Worm (Caenorhabditis elegans) whole organism, young adult: ENCODE data around the gene W05H9.4.

Source experiments
- B0019.2 ChIP-seq: fragments of 200-800 bp; sonication (Bioruptor generic); conservative IDR thresholded peaks from 2 replicates; pipeline ENCODE4 v1.3.6; 2022; ENCODE audit warnings: missing genetic modification reagents, missing genetic modification characterization, missing compliant biosample characterization
- B0261.1 ChIP-seq: sonication (generic microtip); optimal IDR thresholded peaks from 2 replicates; lab custom pipeline; 2016; ENCODE audit warnings: mild to moderate bottlenecking, missing genetic modification characterization, moderate library complexity, missing compliant biosample characterization
- C17E4.6 ChIP-seq: fragments of 200-800 bp; sonication (Bioruptor generic); IDR thresholded peaks from 2 replicates; pipeline ENCODE4 v1.3.6; 2022; ENCODE audit warnings: missing genetic modification reagents, missing genetic modification characterization, missing compliant biosample characterization
- D2030.7 ChIP-seq: fragments of 200-800 bp; sonication (Bioruptor generic); IDR thresholded peaks from 2 replicates; pipeline ENCODE4 v1.3.6; 2022; ENCODE audit warnings: missing genetic modification reagents, missing genetic modification characterization, missing compliant biosample characterization
- F22D6.2 ChIP-seq: sonication (generic microtip); optimal IDR thresholded peaks from 2 replicates; lab custom pipeline; 2016; ENCODE audit warnings: mild to moderate bottlenecking, missing genetic modification characterization, missing compliant biosample characterization
- F23B12.7 ChIP-seq: sonication (generic microtip); optimal IDR thresholded peaks from 2 replicates; lab custom pipeline; 2017; ENCODE audit warnings: missing genetic modification characterization, mild to moderate bottlenecking, missing compliant biosample characterization, antibody characterized with exemption, moderate library complexity; ENCODE audit not compliant: insufficient read depth
- F33H1.4 ChIP-seq: fragments of 200-800 bp; sonication (Bioruptor generic); IDR thresholded peaks from 2 replicates; pipeline ENCODE4 v1.3.6; 2022; ENCODE audit warnings: missing genetic modification reagents, missing genetic modification characterization, missing compliant biosample characterization
- F37B4.10 ChIP-seq: fragments of 200-800 bp; sonication (Bioruptor generic); IDR thresholded peaks from 2 replicates; pipeline ENCODE4 v1.3.6; 2022; ENCODE audit warnings: missing genetic modification characterization, missing compliant biosample characterization
- K12H6.12 ChIP-seq: fragments of 200-800 bp; sonication (Bioruptor generic); optimal IDR thresholded peaks from 2 replicates; lab custom pipeline; 2018; ENCODE audit warnings: mild to moderate bottlenecking, missing genetic modification characterization, missing compliant biosample characterization
- T07F8.4 ChIP-seq: sonication (generic microtip); optimal IDR thresholded peaks from 2 replicates; lab custom pipeline; 2016; ENCODE audit warnings: mild to moderate bottlenecking, missing genetic modification characterization, moderate library complexity, missing compliant biosample characterization
- Y53G8AR.9 ChIP-seq: fragments of 200-800 bp; sonication (Bioruptor generic); conservative IDR thresholded peaks from 2 replicates; pipeline ENCODE4 v1.3.6; 2022; ENCODE audit warnings: missing genetic modification reagents, missing genetic modification characterization, missing compliant biosample characterization
- ZK185.1 ChIP-seq: sonication (generic microtip); optimal IDR thresholded peaks from 2 replicates; lab custom pipeline; 2016; ENCODE audit warnings: mild to moderate bottlenecking, missing genetic modification characterization, missing compliant biosample characterization; ENCODE audit not compliant: poor library complexity, severe bottlenecking
- attf-5 ChIP-seq: fragments of 200-800 bp; sonication (Bioruptor generic); optimal IDR thresholded peaks from 2 replicates; lab custom pipeline; 2018; ENCODE audit warnings: mild to moderate bottlenecking, missing genetic modification characterization, missing compliant biosample characterization
- bed-2 ChIP-seq: fragments of 200-800 bp; sonication (Bioruptor generic); IDR thresholded peaks from 2 replicates; pipeline ENCODE4 v1.3.6; 2022; ENCODE audit warnings: missing genetic modification reagents, missing genetic modification characterization, missing compliant biosample characterization
- cebp-1 ChIP-seq, 2 experiments: fragments of 200-800 bp in 1 of 2; sonication (Bioruptor generic) in 1 of 2; sonication (generic microtip) in 1 of 2; IDR thresholded peaks in 1 of 2; optimal IDR thresholded peaks in 1 of 2; 2 replicates each; pipeline versions ENCODE4 v1.3.6 to Lab custom; 2017 to 2022; ENCODE audit warnings: missing compliant biosample characterization in 2 of 2, missing genetic modification characterization in 2 of 2, mild to moderate bottlenecking in 1 of 2, missing genetic modification reagents in 1 of 2, moderate library complexity in 1 of 2
- ceh-100 ChIP-seq: fragments of 200-800 bp; sonication (Bioruptor generic); IDR thresholded peaks from 2 replicates; pipeline ENCODE4 v1.3.6; 2022; ENCODE audit warnings: missing genetic modification reagents, missing genetic modification characterization, missing compliant biosample characterization
- ceh-40 ChIP-seq: fragments of 200-800 bp; sonication (Bioruptor generic); IDR thresholded peaks from 2 replicates; pipeline ENCODE4 v1.3.6; 2022; ENCODE audit warnings: missing genetic modification characterization, missing compliant biosample characterization
- chd-7 ChIP-seq: sonication (generic microtip); optimal IDR thresholded peaks from 2 replicates; lab custom pipeline; 2016; ENCODE audit warnings: mild to moderate bottlenecking, missing genetic modification characterization, moderate library complexity, missing compliant biosample characterization
- die-1 ChIP-seq: sonication (generic microtip); optimal IDR thresholded peaks from 2 replicates; lab custom pipeline; 2016; ENCODE audit warnings: missing genotype, mild to moderate bottlenecking, missing genetic modification characterization, missing compliant biosample characterization
- hmg-20 ChIP-seq: fragments of 200-800 bp; sonication (Bioruptor generic); IDR thresholded peaks from 2 replicates; pipeline ENCODE4 v1.3.6; 2022; ENCODE audit warnings: missing genetic modification reagents, missing genetic modification characterization, missing compliant biosample characterization
- let-526 ChIP-seq: fragments of 200-800 bp; sonication (Bioruptor generic); IDR thresholded peaks from 2 replicates; pipeline ENCODE4 v1.3.6; 2022; ENCODE audit warnings: missing genetic modification reagents, missing genetic modification characterization, missing compliant biosample characterization
- let-607 ChIP-seq, 2 experiments: fragments of 200-800 bp in 1 of 2; sonication (Bioruptor generic) in 1 of 2; sonication (generic microtip) in 1 of 2; optimal IDR thresholded peaks; 2 replicates each; lab custom pipeline; 2016 to 2018; ENCODE audit warnings: mild to moderate bottlenecking in 2 of 2, missing compliant biosample characterization in 2 of 2, missing genetic modification characterization in 2 of 2, moderate library complexity in 2 of 2, missing genotype in 1 of 2
- lin-26 ChIP-seq: fragments of 200-800 bp; sonication (Bioruptor generic); IDR thresholded peaks from 2 replicates; pipeline ENCODE4 v1.3.6; 2022; ENCODE audit warnings: missing genetic modification reagents, missing genetic modification characterization, missing compliant biosample characterization
- lsy-27 ChIP-seq: sonication (generic microtip); optimal IDR thresholded peaks from 2 replicates; lab custom pipeline; 2017; ENCODE audit warnings: missing genetic modification characterization, mild to moderate bottlenecking, missing compliant biosample characterization, antibody characterized with exemption, missing genotype, borderline replicate concordance; ENCODE audit not compliant: insufficient read depth
- madf-10 ChIP-seq: sonication (generic microtip); optimal IDR thresholded peaks from 2 replicates; lab custom pipeline; 2016; ENCODE audit warnings: mild to moderate bottlenecking, missing genetic modification characterization, missing compliant biosample characterization
- nfya-1 ChIP-seq: sonication (generic microtip); optimal IDR thresholded peaks from 2 replicates; lab custom pipeline; 2017; ENCODE audit warnings: antibody characterized with exemption, missing compliant biosample characterization, missing genetic modification characterization, borderline replicate concordance; ENCODE audit not compliant: insufficient read depth
- nhr-90 ChIP-seq: sonication (generic microtip); optimal IDR thresholded peaks from 2 replicates; lab custom pipeline; 2016; ENCODE audit warnings: missing genotype, mild to moderate bottlenecking, missing genetic modification characterization, missing compliant biosample characterization
- pbrm-1 ChIP-seq: fragments of 200-800 bp; sonication (Bioruptor generic); IDR thresholded peaks from 2 replicates; pipeline ENCODE4 v1.3.6; 2022; ENCODE audit warnings: missing genetic modification reagents, missing genetic modification characterization, missing compliant biosample characterization
- rpc-1 ChIP-seq, 2 experiments: fragments of 150-350 bp in 1 of 2; sonication (generic microtip) in 1 of 2; optimal IDR thresholded peaks; 2 replicates each; lab custom pipeline; 2014 to 2018; ENCODE audit warnings: missing biosample characterization in 1 of 2, missing genetic modification characterization in 1 of 2, missing genetic modification reagents in 1 of 2, missing genotype in 1 of 2
- sdz-38 ChIP-seq: sonication (generic microtip); optimal IDR thresholded peaks from 2 replicates; lab custom pipeline; 2016; ENCODE audit warnings: missing genotype, missing genetic modification characterization, missing compliant biosample characterization
- sea-2 ChIP-seq: fragments of 200-800 bp; sonication (Bioruptor generic); IDR thresholded peaks from 2 replicates; pipeline ENCODE4 v1.3.6; 2022; ENCODE audit warnings: missing genetic modification characterization, missing compliant biosample characterization
- snpc-1.1 ChIP-seq: sonication (generic microtip); optimal IDR thresholded peaks from 2 replicates; lab custom pipeline; 2017; ENCODE audit warnings: missing genetic modification characterization, mild to moderate bottlenecking, missing compliant biosample characterization, antibody characterized with exemption, moderate library complexity, missing genotype, missing genetic modification reagents; ENCODE audit not compliant: insufficient read depth
- snpc-1.3 ChIP-seq: sonication (generic microtip); optimal IDR thresholded peaks from 2 replicates; lab custom pipeline; 2017; ENCODE audit warnings: missing genetic modification characterization, mild to moderate bottlenecking, missing compliant biosample characterization, antibody characterized with exemption, moderate library complexity, missing genotype, missing genetic modification reagents; ENCODE audit not compliant: insufficient read depth
- snpc-4 ChIP-seq, 5 experiments: fragments of 150-350 bp in 1 of 5; sonication (generic microtip) in 4 of 5; optimal IDR thresholded peaks; 2 replicates each; lab custom pipeline; 2014 to 2018; ENCODE audit warnings: missing genetic modification characterization in 5 of 5, missing biosample characterization in 3 of 5, antibody characterized with exemption in 2 of 5, mild to moderate bottlenecking in 2 of 5, missing compliant biosample characterization in 2 of 5, missing genotype in 2 of 5, moderate library complexity in 2 of 5, missing genetic modification reagents in 1 of 5
- tlf-1 ChIP-seq: fragments of 200-800 bp; sonication (Bioruptor generic); optimal IDR thresholded peaks from 2 replicates; lab custom pipeline; 2018; ENCODE audit warnings: mild to moderate bottlenecking, missing genetic modification characterization, missing compliant biosample characterization
- zim-3 ChIP-seq: sonication (generic microtip); optimal IDR thresholded peaks from 2 replicates; lab custom pipeline; 2017; ENCODE audit warnings: mild to moderate bottlenecking, missing genetic modification characterization, moderate library complexity, missing compliant biosample characterization
- ztf-18 ChIP-seq: sonication (generic microtip); optimal IDR thresholded peaks from 2 replicates; lab custom pipeline; 2016; ENCODE audit warnings: missing genotype, mild to moderate bottlenecking, missing genetic modification characterization, missing compliant biosample characterization
- ztf-25 ChIP-seq: fragments of 200-800 bp; sonication (Bioruptor generic); IDR thresholded peaks from 2 replicates; pipeline ENCODE4 v1.3.6; 2022; ENCODE audit warnings: missing genetic modification reagents, missing genetic modification characterization, missing compliant biosample characterization
- ztf-28 ChIP-seq: fragments of 200-800 bp; sonication (Bioruptor generic); IDR thresholded peaks from 2 replicates; pipeline ENCODE4 v1.3.6; 2022; ENCODE audit warnings: missing genetic modification reagents, missing genetic modification characterization, missing compliant biosample characterization
- ztf-3 ChIP-seq: fragments of 200-800 bp; sonication (Bioruptor generic); optimal IDR thresholded peaks from 2 replicates; lab custom pipeline; 2018; ENCODE audit warnings: mild to moderate bottlenecking, missing genetic modification characterization, missing compliant biosample characterization

The W05H9.4 gene

ce11 chrX:6263194-6263698 is at the start of gene W05H9.4 (continued):
- TF ChIP-seq die-1 = no peak

DNA sequence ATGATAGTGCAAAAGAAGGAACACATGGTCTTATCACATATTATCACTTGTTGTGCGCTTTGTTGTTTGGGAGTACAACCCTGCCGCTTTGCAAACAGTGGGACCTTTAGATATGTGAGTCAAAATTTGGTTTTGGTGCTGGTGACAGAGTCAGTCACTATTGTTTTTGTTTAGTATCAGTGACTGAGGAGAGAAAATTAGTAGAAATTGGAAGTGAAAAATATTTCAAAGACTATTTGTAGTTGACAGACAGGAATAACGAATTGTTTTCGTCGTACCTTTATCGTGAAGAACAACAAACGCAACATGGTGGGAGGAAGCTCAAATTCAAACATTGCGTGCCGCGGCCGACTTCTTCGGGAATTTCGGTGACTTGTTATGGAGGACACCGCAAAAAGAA is 46.9 kb upstream of the W05H9.4 start, which contains the start of gene lrch-1:
lrch-1 (minus strand) TSS at position 101 of the 400 bp plus-strand sequence.
- TF ChIP-seq F33H1.4 (GFP tag; lab: Robert Waterston, UW) (no peak), lsy-27 (tag; lab: Kevin White, UChicago) (no peak), D2030.7 (GFP tag; lab: Robert Waterston, UW) (no peak), sea-2 (GFP tag; lab: Robert Waterston, UW) (no peak), T07F8.4 (no peak), nhr-90 (tag; lab: Kevin White, UChicago) (no peak), snpc-4 (GFP tag; optimal IDR thresholded peaks at IDR 0.05; lab: Kevin White, UChicago) (no peak), snpc-4 (tag; optimal IDR thresholded peaks at IDR 0.05; lab: Kevin White, UChicago) (no peak), ztf-18 (tag; lab: Kevin White, UChicago) (no peak), F22D6.2 (tag; lab: Kevin White, UChicago) (no peak), C17E4.6 (GFP tag; lab: Robert Waterston, UW) (no peak), F23B12.7 (tag; lab: Kevin White, UChicago) (no peak), bed-2 (no peak), sdz-38 (tag; lab: Kevin White, UChicago) (no peak)

DNA sequence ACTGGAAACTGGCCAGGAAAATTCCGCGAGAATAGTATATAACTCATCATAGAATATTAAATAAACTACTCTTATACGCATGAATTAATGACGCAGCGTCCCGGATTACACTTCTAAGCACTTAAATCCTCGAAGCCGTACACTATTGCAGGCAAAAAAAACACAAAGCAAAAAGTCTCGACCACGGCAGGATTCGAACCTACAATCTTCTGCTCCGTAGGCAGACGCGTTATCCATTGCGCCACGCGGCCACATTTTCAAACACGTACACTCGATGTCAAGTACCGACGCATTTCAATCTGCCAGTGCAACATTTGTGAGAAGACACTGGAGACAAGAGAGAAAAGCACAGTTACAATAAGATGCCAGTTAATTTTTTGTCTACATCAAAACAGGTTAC is 43.6 kb upstream of the W05H9.4 start:
- TF ChIP-seq B0019.2 (GFP tag; lab: Robert Waterston, UW) (0 out of 2 replicates have a peak, but pooled peaks have one; percentile 54), B0261.1 (tag; lab: Kevin White, UChicago) (peak; percentile 85), attf-5 (peak; percentile 66), chd-7 (tag; lab: Kevin White, UChicago) (peak; percentile 63), lin-26 (GFP tag; lab: Robert Waterston, UW) (peak; percentile 89), ceh-100 (GFP tag; lab: Robert Waterston, UW) (no peak), snpc-1.3 (no peak), madf-10 (peak; percentile 57), ceh-40 (GFP tag; lab: Robert Waterston, UW) (0 out of 2 replicates have a peak, but pooled peaks have one; percentile 18), ztf-3 (no peak), lsy-27 (tag; lab: Kevin White, UChicago) (peak; percentile 57), nhr-90 (tag; lab: Kevin White, UChicago) (peak; percentile 85), ztf-18 (tag; lab: Kevin White, UChicago) (peak; percentile 43), nfya-1 (no peak), F37B4.10 (GFP tag; lab: Robert Waterston, UW) (no peak), zim-3 (tag; lab: Kevin White, UChicago) (peak; percentile 66), hmg-20 (GFP tag; lab: Robert Waterston, UW) (peak; percentile 32; the same call in 1 of the 2 replicates), ztf-28 (GFP tag; lab: Robert Waterston, UW) (peak; percentile 85; the same call in 1 of the 2 replicates), ZK185.1 (tag; lab: Kevin White, UChicago) (peak; percentile 60), K12H6.12 (tag; lab: Kevin White, UChicago) (peak; percentile 13), let-526 (GFP tag; lab: Robert Waterston, UW) (0 out of 2 replicates have a peak, but pooled peaks have one; percentile 22), pbrm-1 (GFP tag; lab: Robert Waterston, UW) (peak; percentile 85), cebp-1 (GFP tag; IDR thresholded peaks at IDR 0.05; lab: Robert Waterston, UW) (no peak), cebp-1 (tag; optimal IDR thresholded peaks at IDR 0.05; lab: Kevin White, UChicago) (no peak), snpc-1.1 (no peak), Y53G8AR.9 (GFP tag; lab: Robert Waterston, UW) (peak; percentile 61; the same call in 1 of the 2 replicates), let-607 (tag; optimal IDR thresholded peaks at IDR 0.05; lab: Kevin White, UChicago) (peak in 1 of 2 experiments; percentile 33), tlf-1 (peak; percentile 32), rpc-1 (optimal IDR thresholded peaks at IDR 0.05; lab: Kevin White, UChicago) (peak; percentile 83), rpc-1 (tag; optimal IDR thresholded peaks at IDR 0.05; lab: Kevin White, UChicago) (peak; percentile 86), ztf-25 (GFP tag; lab: Robert Waterston, UW) (peak; percentile 69; the same call in 1 of the 2 replicates)
